Worm (Caenorhabditis elegans) whole organism, young adult: ENCODE results near the gene eelo-1.

Source experiments
- C06A6.2 ChIP-seq: fragments of 200-800 bp; sonication (Bioruptor generic); conservative IDR thresholded peaks from 2 replicates; pipeline ENCODE4 v1.3.6; 2022; ENCODE audit warnings: missing genetic modification characterization, missing compliant biosample characterization
- C17E4.6 ChIP-seq: fragments of 200-800 bp; sonication (Bioruptor generic); IDR thresholded peaks from 2 replicates; pipeline ENCODE4 v1.3.6; 2022; ENCODE audit warnings: missing genetic modification reagents, missing genetic modification characterization, missing compliant biosample characterization
- F33H1.4 ChIP-seq: fragments of 200-800 bp; sonication (Bioruptor generic); IDR thresholded peaks from 2 replicates; pipeline ENCODE4 v1.3.6; 2022; ENCODE audit warnings: missing genetic modification reagents, missing genetic modification characterization, missing compliant biosample characterization
- F37B4.10 ChIP-seq: fragments of 200-800 bp; sonication (Bioruptor generic); IDR thresholded peaks from 2 replicates; pipeline ENCODE4 v1.3.6; 2022; ENCODE audit warnings: missing genetic modification characterization, missing compliant biosample characterization
- F39B2.1 ChIP-seq: fragments of 200-800 bp; sonication (Bioruptor generic); IDR thresholded peaks from 2 replicates; pipeline ENCODE4 v1.3.6; 2022; ENCODE audit warnings: missing genetic modification reagents, missing genetic modification characterization, missing compliant biosample characterization
- F55B11.4 ChIP-seq: sonication (generic microtip); optimal IDR thresholded peaks from 2 replicates; lab custom pipeline; 2016; ENCODE audit warnings: missing compliant biosample characterization, missing genetic modification characterization, borderline replicate concordance; ENCODE audit not compliant: insufficient read depth
- F57C9.4 ChIP-seq: sonication (generic microtip); optimal IDR thresholded peaks from 2 replicates; lab custom pipeline; 2017; ENCODE audit warnings: mild to moderate bottlenecking, missing genetic modification characterization, missing compliant biosample characterization
- T07F8.4 ChIP-seq: sonication (generic microtip); optimal IDR thresholded peaks from 2 replicates; lab custom pipeline; 2016; ENCODE audit warnings: mild to moderate bottlenecking, missing genetic modification characterization, moderate library complexity, missing compliant biosample characterization
- Y56A3A.18 ChIP-seq: fragments of 200-800 bp; sonication (Bioruptor generic); IDR thresholded peaks from 2 replicates; pipeline ENCODE4 v1.3.6; 2022; ENCODE audit warnings: missing genetic modification reagents, missing genetic modification characterization, missing compliant biosample characterization
- atf-7 ChIP-seq: sonication (generic microtip); optimal IDR thresholded peaks from 2 replicates; lab custom pipeline; 2017; ENCODE audit warnings: mild to moderate bottlenecking, missing genetic modification characterization, missing compliant biosample characterization
- athp-1 ChIP-seq: sonication (generic microtip); optimal IDR thresholded peaks from 2 replicates; lab custom pipeline; 2017; ENCODE audit warnings: mild to moderate bottlenecking, missing genetic modification characterization, missing compliant biosample characterization
- attf-5 ChIP-seq: fragments of 200-800 bp; sonication (Bioruptor generic); optimal IDR thresholded peaks from 2 replicates; lab custom pipeline; 2018; ENCODE audit warnings: mild to moderate bottlenecking, missing genetic modification characterization, missing compliant biosample characterization
- cebp-2 ChIP-seq: fragments of 200-800 bp; sonication (Bioruptor generic); IDR thresholded peaks from 2 replicates; pipeline ENCODE4 v1.3.6; 2022; ENCODE audit warnings: missing genetic modification characterization, missing compliant biosample characterization
- ceh-100 ChIP-seq: fragments of 200-800 bp; sonication (Bioruptor generic); IDR thresholded peaks from 2 replicates; pipeline ENCODE4 v1.3.6; 2022; ENCODE audit warnings: missing genetic modification reagents, missing genetic modification characterization, missing compliant biosample characterization
- die-1 ChIP-seq: sonication (generic microtip); optimal IDR thresholded peaks from 2 replicates; lab custom pipeline; 2016; ENCODE audit warnings: missing genotype, mild to moderate bottlenecking, missing genetic modification characterization, missing compliant biosample characterization
- dox-1 ChIP-seq: fragments of 200-800 bp; sonication (Bioruptor generic); IDR thresholded peaks from 2 replicates; pipeline ENCODE4 v1.3.6; 2022; ENCODE audit warnings: missing genetic modification reagents, missing genetic modification characterization, missing compliant biosample characterization
- egrh-3 ChIP-seq: fragments of 200-800 bp; sonication (Bioruptor generic); IDR thresholded peaks from 2 replicates; pipeline ENCODE4 v1.3.6; 2022; ENCODE audit warnings: missing genetic modification reagents, missing genetic modification characterization, missing compliant biosample characterization
- him-1 ChIP-seq: sonication (generic microtip); optimal IDR thresholded peaks from 2 replicates; lab custom pipeline; 2016; ENCODE audit warnings: missing genotype, missing genetic modification reagents, missing genetic modification characterization, missing compliant biosample characterization
- hlh-26 ChIP-seq: fragments of 200-800 bp; sonication (Bioruptor generic); conservative IDR thresholded peaks from 2 replicates; pipeline ENCODE4 v1.3.6; 2022; ENCODE audit warnings: missing genetic modification reagents, missing genetic modification characterization, missing compliant biosample characterization
- hrde-1 ChIP-seq: sonication (generic microtip); optimal IDR thresholded peaks from 2 replicates; lab custom pipeline; 2016; ENCODE audit warnings: missing genetic modification characterization, mild to moderate bottlenecking, missing compliant biosample characterization, moderate library complexity, missing genotype, missing genetic modification reagents, borderline replicate concordance
- lsy-27 ChIP-seq: sonication (generic microtip); optimal IDR thresholded peaks from 2 replicates; lab custom pipeline; 2017; ENCODE audit warnings: missing genetic modification characterization, mild to moderate bottlenecking, missing compliant biosample characterization, antibody characterized with exemption, missing genotype, borderline replicate concordance; ENCODE audit not compliant: insufficient read depth
- mel-28 ChIP-seq: sonication (generic microtip); optimal IDR thresholded peaks from 2 replicates; lab custom pipeline; 2016; ENCODE audit warnings: borderline replicate concordance, mild to moderate bottlenecking, missing genetic modification characterization, missing compliant biosample characterization
- nfya-2 ChIP-seq: fragments of 200-800 bp; sonication (Bioruptor generic); IDR thresholded peaks from 2 replicates; pipeline ENCODE4 v1.3.6; 2022; ENCODE audit warnings: missing genetic modification reagents, missing genetic modification characterization, missing compliant biosample characterization
- nfyb-1 ChIP-seq: fragments of 200-800 bp; sonication (Bioruptor generic); IDR thresholded peaks from 2 replicates; pipeline ENCODE4 v1.3.6; 2022; ENCODE audit warnings: missing genetic modification reagents, missing genetic modification characterization, missing compliant biosample characterization
- pbrm-1 ChIP-seq: fragments of 200-800 bp; sonication (Bioruptor generic); IDR thresholded peaks from 2 replicates; pipeline ENCODE4 v1.3.6; 2022; ENCODE audit warnings: missing genetic modification reagents, missing genetic modification characterization, missing compliant biosample characterization
- repo-1 ChIP-seq: sonication (generic microtip); optimal IDR thresholded peaks from 2 replicates; lab custom pipeline; 2017; ENCODE audit warnings: mild to moderate bottlenecking, missing genetic modification characterization, missing compliant biosample characterization
- sptf-2 ChIP-seq: fragments of 200-800 bp; sonication (Bioruptor generic); optimal IDR thresholded peaks from 2 replicates; lab custom pipeline; 2018; ENCODE audit warnings: mild to moderate bottlenecking, missing genetic modification characterization, missing compliant biosample characterization
- zfh-2 ChIP-seq: fragments of 200-800 bp; sonication (Bioruptor generic); conservative IDR thresholded peaks from 2 replicates; pipeline ENCODE4 v1.3.6; 2022; ENCODE audit warnings: missing genetic modification reagents, missing genetic modification characterization, missing compliant biosample characterization
- zim-3 ChIP-seq: sonication (generic microtip); optimal IDR thresholded peaks from 2 replicates; lab custom pipeline; 2017; ENCODE audit warnings: mild to moderate bottlenecking, missing genetic modification characterization, moderate library complexity, missing compliant biosample characterization
- ztf-28 ChIP-seq: fragments of 200-800 bp; sonication (Bioruptor generic); IDR thresholded peaks from 2 replicates; pipeline ENCODE4 v1.3.6; 2022; ENCODE audit warnings: missing genetic modification reagents, missing genetic modification characterization, missing compliant biosample characterization

Gene eelo-1

DNA sequence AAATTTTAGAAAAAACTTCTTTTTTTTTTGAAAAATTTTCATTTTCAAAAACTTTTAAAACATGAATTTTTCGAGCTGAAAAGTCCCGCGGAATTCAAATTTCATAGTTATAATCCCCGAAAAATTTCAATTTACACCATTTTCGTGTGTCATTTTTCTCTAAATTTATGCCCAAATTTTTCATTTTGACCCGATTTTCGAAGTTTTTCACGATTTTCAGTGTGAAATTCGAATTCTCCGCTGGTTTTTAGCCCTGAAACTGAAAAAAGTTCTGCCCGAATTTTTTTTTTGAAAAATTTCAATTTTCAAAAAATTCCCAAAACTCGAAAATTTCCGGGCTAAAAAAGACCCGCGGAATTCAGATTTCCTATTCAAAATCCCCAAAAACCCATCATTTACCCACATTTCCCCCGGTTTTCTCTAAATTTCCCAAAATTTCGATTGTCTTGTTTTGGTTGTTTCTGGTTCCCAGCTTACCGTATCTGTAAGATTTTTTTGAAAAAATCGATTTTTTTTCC, 49.5 kb downstream of the eelo-1 start (continued):
- TF ChIP-seq F33H1.4, result 0 out of 2 replicates have a peak, but pooled peaks have one; percentile 10
- TF ChIP-seq attf-5 (GFP tag; lab: Kevin White, UChicago), result peak; percentile 28
- no peak for TF ChIP-seq hlh-26 (GFP tag; lab: Robert Waterston, UW)
- TF ChIP-seq pbrm-1 (GFP tag; lab: Robert Waterston, UW), result no peak
- no peak for TF ChIP-seq F37B4.10 (GFP tag; lab: Robert Waterston, UW)
- peak; percentile 21 for TF ChIP-seq hrde-1 (tag; lab: Kevin White, UChicago)
- TF ChIP-seq T07F8.4 (tag; lab: Kevin White, UChicago), result no peak
- TF ChIP-seq C06A6.2 (GFP tag; lab: Robert Waterston, UW), result no peak
- no peak for TF ChIP-seq F39B2.1 (GFP tag; lab: Robert Waterston, UW)
- no peak for TF ChIP-seq cebp-2 (GFP tag; lab: Robert Waterston, UW)
- peak; percentile 60 for TF ChIP-seq him-1 (tag; lab: Kevin White, UChicago)
- peak; percentile 35 for TF ChIP-seq atf-7 (tag; lab: Kevin White, UChicago)
- peak; percentile 52 for TF ChIP-seq repo-1 (tag; lab: Kevin White, UChicago)
- TF ChIP-seq lsy-27 (tag; lab: Kevin White, UChicago), result no peak
- no peak for TF ChIP-seq sptf-2
- TF ChIP-seq athp-1 (tag; lab: Kevin White, UChicago), result peak; percentile 61
- TF ChIP-seq ztf-28 (GFP tag; lab: Robert Waterston, UW), result peak; percentile 65; the same call in 1 of the 2 replicates
- 0 out of 2 replicates have a peak, but pooled peaks have one; percentile 25 for TF ChIP-seq Y56A3A.18 (GFP tag; lab: Robert Waterston, UW)
- no peak for TF ChIP-seq dox-1 (GFP tag; lab: Robert Waterston, UW)
- TF ChIP-seq nfya-2 (GFP tag; lab: Robert Waterston, UW), result 0 out of 2 replicates have a peak, but pooled peaks have one; percentile 28
- peak; percentile 9 for TF ChIP-seq die-1 (tag; lab: Kevin White, UChicago)
- no peak for TF ChIP-seq ceh-100 (GFP tag; lab: Robert Waterston, UW)
- TF ChIP-seq mel-28 (tag; lab: Kevin White, UChicago), result no peak
- TF ChIP-seq F55B11.4, result no peak
- TF ChIP-seq C17E4.6 (GFP tag; lab: Robert Waterston, UW), result peak; percentile 44; the same call in 1 of the 2 replicates
- no peak; the same call in 1 of the 2 replicates for TF ChIP-seq nfyb-1 (GFP tag; lab: Robert Waterston, UW)
- TF ChIP-seq F57C9.4, result no peak

ce11 chrIII:1508244-1508643, 50.1 kb downstream of the eelo-1 start:
- TF ChIP-seq zim-3 (no peak), egrh-3 (GFP tag; lab: Robert Waterston, UW) (peak; percentile 44; the same call in 1 of the 2 replicates), zfh-2 (GFP tag; lab: Robert Waterston, UW) (peak; percentile 74), mel-28 (tag; lab: Kevin White, UChicago) (no peak)
- TF ChIP-seq, all 124 proteins: peak for 2
